Fruit fly (Drosophila melanogaster) whole organism, pupa: ENCODE measurements around the gene Krn.

Experiments used
- CG13204 ChIP-seq: fragments of 200-800 bp; sonication (Bioruptor generic); optimal IDR thresholded peaks from 2 replicates; lab custom pipeline; 2018; ENCODE audit warnings: missing biosample characterization, mild to moderate bottlenecking, missing genetic modification characterization, moderate library complexity
- CG14655 ChIP-seq: fragments of 200-800 bp; sonication (Bioruptor generic); optimal IDR thresholded peaks from 3 replicates; lab custom pipeline; 2017; ENCODE audit warnings: mild to moderate bottlenecking, missing biosample characterization, missing genetic modification reagents, missing genetic modification characterization
- CG32121 ChIP-seq: fragments of 200-800 bp; sonication (Bioruptor generic); IDR thresholded peaks from 2 replicates; pipeline ENCODE4 v1.3.6; 2022; ENCODE audit warnings: missing biosample characterization, missing genetic modification characterization
- CG4496 ChIP-seq: fragments of 200-800 bp; sonication (Bioruptor generic); IDR thresholded peaks from 3 replicates; pipeline ENCODE4 v1.3.6; 2022; ENCODE audit warnings: missing biosample characterization, missing genetic modification characterization
- EcR ChIP-seq: fragments of 200-800 bp; sonication (Bioruptor generic); optimal IDR thresholded peaks from 3 replicates; lab custom pipeline; 2019; ENCODE audit warnings: missing biosample characterization, missing genetic modification characterization, mild to moderate bottlenecking, moderate library complexity, missing genetic modification reagents
- Pif1B ChIP-seq: fragments of 200-800 bp; sonication (Bioruptor generic); optimal IDR thresholded peaks from 3 replicates; lab custom pipeline; 2016; ENCODE audit warnings: missing biosample characterization, missing genetic modification characterization
- fd96Ca ChIP-seq: fragments of 200-800 bp; sonication (Bioruptor generic); IDR thresholded peaks from 3 replicates; pipeline ENCODE4 v1.3.6; 2022; ENCODE audit warnings: missing biosample characterization, missing genetic modification characterization
- rn ChIP-seq: fragments of 200-800 bp; sonication (Bioruptor generic); IDR thresholded peaks from 2 replicates; pipeline ENCODE4 v1.3.6; 2022; ENCODE audit warnings: missing biosample characterization, missing genetic modification characterization

DNA sequence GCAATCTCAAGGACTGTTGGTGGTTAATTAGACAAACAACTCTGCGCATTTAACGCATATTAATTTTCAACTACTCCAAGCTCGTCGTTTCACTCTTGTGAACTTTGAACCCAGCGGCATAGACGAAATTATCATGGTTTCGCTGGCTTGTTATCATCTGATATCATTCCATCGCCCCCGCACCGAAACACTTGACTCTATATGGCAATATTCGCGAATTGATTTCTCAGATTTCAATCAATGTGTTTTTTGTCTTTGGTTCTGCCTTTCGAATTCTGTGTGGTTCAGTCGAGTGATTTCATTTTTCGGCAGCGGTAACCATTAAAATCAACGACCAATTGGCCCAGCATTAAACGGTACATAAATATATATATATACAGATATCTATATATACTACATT, 17.2 kb upstream of the Krn start, which contains the start of gene CG34251:
- TF ChIP-seq CG13204 (GFP tag; lab: Kevin White, UChicago) (no peak), CG32121 (no peak), rn (GFP tag; lab: Robert Waterston, UW) (no peak), fd96Ca (GFP tag; lab: Robert Waterston, UW) (no peak), EcR (GFP tag; lab: Kevin White, UChicago) (no peak), CG14655 (GFP tag; lab: Kevin White, UChicago) (no peak), Pif1B (GFP tag; lab: Kevin White, UChicago) (no peak), CG4496 (no peak)
